Worm (Caenorhabditis elegans) whole organism, L4/young adult: ENCODE data around the gene ZC477.3.

Source experiments
- W03F9.2 ChIP-seq: fragments of 150-350 bp; optimal IDR thresholded peaks from 2 replicates; lab custom pipeline; 2014; ENCODE audit warnings: missing biosample characterization, missing genetic modification characterization
- dao-5 ChIP-seq: sonication (generic microtip); optimal IDR thresholded peaks from 2 replicates; lab custom pipeline; 2016; ENCODE audit warnings: missing genotype, missing genetic modification characterization, moderate library complexity, missing compliant biosample characterization
- him-1 ChIP-seq: sonication (generic microtip); optimal IDR thresholded peaks from 2 replicates; lab custom pipeline; 2016; ENCODE audit warnings: missing genotype, missing genetic modification reagents, missing genetic modification characterization, missing compliant biosample characterization

ZC477.3 gene

ce11 chrIV:7103211-7103679, at the start of gene ZC477.3, which contains the start of gene rde-8:
Gene ZC477.3 (plus strand): TSS chrIV:7103492.
Gene rde-8 (minus strand): TSS chrIV:7103261.
- peak; percentile 75 for TF ChIP-seq W03F9.2 (tag; lab: Kevin White, UChicago)
- TF ChIP-seq him-1 (tag; lab: Kevin White, UChicago): no peak

ce11 chrIV:7057677-7058076, 45.6 kb upstream of the ZC477.3 start, which contains the start of gene srx-50:
Gene srx-50 (plus strand): TSS chrIV:7057977.
- TF ChIP-seq W03F9.2 (tag; lab: Kevin White, UChicago) (no peak), dao-5 (tag; lab: Kevin White, UChicago) (no peak), him-1 (tag; lab: Kevin White, UChicago) (no peak)

ce11 chrIV:7062697-7063096, 40.6 kb upstream of the ZC477.3 start:
- TF ChIP-seq dao-5 (tag; lab: Kevin White, UChicago) (no peak), him-1 (tag; lab: Kevin White, UChicago) (no peak), W03F9.2 (tag; lab: Kevin White, UChicago) (no peak)

DNA sequence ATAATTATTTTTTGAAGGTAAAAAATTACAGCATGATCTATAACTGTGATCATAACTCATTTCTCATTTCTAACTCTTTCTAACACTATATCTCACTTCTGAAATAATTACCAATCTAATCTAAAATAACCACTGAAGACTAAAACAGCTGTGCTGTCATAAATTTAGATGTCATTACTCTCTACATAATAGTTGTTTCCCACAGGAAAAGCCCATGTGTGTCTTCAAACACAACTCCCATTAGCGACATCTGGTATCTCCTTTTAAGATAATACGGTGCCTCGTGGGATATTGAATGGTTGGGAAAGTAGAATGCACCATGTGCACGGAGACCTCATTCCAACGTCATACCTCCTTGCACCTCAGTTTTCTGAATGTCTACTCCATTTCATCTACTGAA, 38.3 kb upstream of the ZC477.3 start, which contains the start of gene Y43B11AL.1:
TSS of gene Y43B11AL.1 (plus strand) at position 301 of the 400 bp plus-strand sequence.
- TF ChIP-seq dao-5 (tag; lab: Kevin White, UChicago) (no peak), him-1 (tag; lab: Kevin White, UChicago) (no peak), W03F9.2 (tag; lab: Kevin White, UChicago) (no peak)

- no peak for TF ChIP-seq him-1 (tag; lab: Kevin White, UChicago)
- no peak for TF ChIP-seq W03F9.2 (tag; lab: Kevin White, UChicago)
- no peak for TF ChIP-seq dao-5 (tag; lab: Kevin White, UChicago)
These were observed 35.8 kb upstream of the ZC477.3 start for ce11 chrIV:7067446-7067845.

- TF ChIP-seq dao-5 (tag; lab: Kevin White, UChicago): no peak
- no peak for TF ChIP-seq him-1 (tag; lab: Kevin White, UChicago)
- TF ChIP-seq W03F9.2 (tag; lab: Kevin White, UChicago): no peak
These were observed 31.2 kb upstream of the ZC477.3 start, which contains the start of gene srg-48 for ce11 chrIV:7072110-7072509. Gene srg-48 (plus strand): TSS chrIV:7072410.

- TF ChIP-seq dao-5 (tag; lab: Kevin White, UChicago) (no peak), W03F9.2 (tag; lab: Kevin White, UChicago) (no peak), him-1 (tag; lab: Kevin White, UChicago) (no peak)
These were observed 28.2 kb upstream of the ZC477.3 start, which contains the start of gene srg-50 for ce11 chrIV:7075063-7075462. Gene srg-50 (minus strand): TSS chrIV:7075163.

ce11 chrIV:7081214-7081613, 22.1 kb upstream of the ZC477.3 start, which contains the start of gene Y43B11AR.1:
Gene Y43B11AR.1 (plus strand): TSS chrIV:7081514.
- TF ChIP-seq W03F9.2 (tag; lab: Kevin White, UChicago) (no peak), him-1 (tag; lab: Kevin White, UChicago) (no peak), dao-5 (tag; lab: Kevin White, UChicago) (no peak)

DNA sequence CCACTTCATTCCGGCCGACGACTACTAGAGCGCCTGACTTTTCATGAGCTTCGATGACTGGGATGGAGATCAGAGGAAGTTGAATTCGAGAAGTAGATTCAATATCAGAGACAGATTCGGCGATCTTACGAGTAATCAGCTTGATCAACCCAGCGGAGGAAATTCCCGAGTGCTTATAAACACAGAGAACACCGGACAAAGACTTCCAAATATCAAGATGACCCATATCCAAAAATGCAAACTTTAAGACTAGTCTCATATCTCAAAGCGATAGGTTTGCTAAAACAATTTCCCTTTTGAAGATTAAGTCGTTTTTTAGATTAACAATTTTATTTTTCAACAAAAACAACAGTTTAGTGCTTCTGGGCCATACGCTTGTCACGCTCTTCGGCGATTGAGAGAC, 19.9 kb upstream of the ZC477.3 start, which contains the start of gene Y43B11AR.3:
TSS of gene Y43B11AR.3 (minus strand) at position 335 of the 403 bp plus-strand sequence.
- TF ChIP-seq W03F9.2 (tag; lab: Kevin White, UChicago) (peak; percentile 3), him-1 (tag; lab: Kevin White, UChicago) (no peak), dao-5 (tag; lab: Kevin White, UChicago) (peak; percentile 62)

DNA sequence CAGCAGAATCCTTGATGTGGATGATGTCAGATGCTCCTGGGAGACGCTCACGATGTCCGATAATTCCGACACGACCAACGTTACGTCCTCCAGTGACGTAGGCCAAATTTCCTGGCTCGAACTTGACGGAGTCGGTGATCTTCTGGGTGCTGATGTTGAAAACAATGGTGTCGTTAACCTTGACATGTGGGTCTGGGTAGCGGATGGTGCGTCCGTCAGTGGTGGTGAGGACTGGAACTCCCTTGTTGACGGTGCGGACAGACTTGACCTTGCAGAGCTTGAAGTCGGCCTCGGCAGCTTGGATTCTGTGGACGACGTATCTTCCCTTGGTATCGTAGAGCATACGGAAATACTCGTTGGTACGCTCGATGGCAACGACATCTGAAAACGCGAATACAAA, 19.3 kb upstream of the ZC477.3 start:
- no peak for TF ChIP-seq W03F9.2 (tag; lab: Kevin White, UChicago)
- TF ChIP-seq dao-5 (tag; lab: Kevin White, UChicago): no peak
- TF ChIP-seq him-1 (tag; lab: Kevin White, UChicago): no peak

DNA sequence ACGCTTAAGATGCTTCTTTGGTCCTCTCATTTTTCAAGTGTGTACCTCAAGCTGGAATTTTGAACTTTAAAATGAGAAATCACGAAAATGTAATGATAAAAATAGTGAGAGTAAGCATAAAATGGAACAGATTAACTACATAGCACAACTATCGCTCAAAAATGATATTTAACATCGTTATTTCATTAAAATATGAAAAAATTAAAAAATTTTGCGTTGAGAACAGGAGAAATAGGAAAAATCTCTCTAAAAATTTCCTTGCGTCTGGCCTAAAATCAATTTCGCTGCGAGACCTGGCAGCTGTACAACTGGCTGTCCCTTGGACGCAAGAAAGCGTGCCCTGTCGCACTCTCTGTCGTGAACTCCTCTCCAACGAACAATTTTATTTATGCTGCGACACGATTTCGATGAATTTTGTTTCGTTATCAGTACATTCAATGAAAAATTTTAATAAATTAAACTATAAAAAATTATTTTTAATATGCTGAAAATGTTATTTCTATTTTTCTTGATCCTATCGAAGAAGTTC, 18.6 kb upstream of the ZC477.3 start, which contains the start of gene rps-4:
TSS of gene rps-4 (minus strand) at position 51 of the 529 bp plus-strand sequence.
- peak; percentile 56 for TF ChIP-seq him-1 (tag; lab: Kevin White, UChicago)
- TF ChIP-seq dao-5 (tag; lab: Kevin White, UChicago): no peak
- TF ChIP-seq W03F9.2 (tag; lab: Kevin White, UChicago): peak; percentile 97

- no peak for TF ChIP-seq him-1 (tag; lab: Kevin White, UChicago)
- TF ChIP-seq dao-5 (tag; lab: Kevin White, UChicago): no peak
- no peak for TF ChIP-seq W03F9.2 (tag; lab: Kevin White, UChicago)
These were observed 9.0 kb upstream of the ZC477.3 start, which contains the start of gene deb-1 for ce11 chrIV:7094216-7094758. Gene deb-1 (minus strand): TSS chrIV:7094266.

DNA sequence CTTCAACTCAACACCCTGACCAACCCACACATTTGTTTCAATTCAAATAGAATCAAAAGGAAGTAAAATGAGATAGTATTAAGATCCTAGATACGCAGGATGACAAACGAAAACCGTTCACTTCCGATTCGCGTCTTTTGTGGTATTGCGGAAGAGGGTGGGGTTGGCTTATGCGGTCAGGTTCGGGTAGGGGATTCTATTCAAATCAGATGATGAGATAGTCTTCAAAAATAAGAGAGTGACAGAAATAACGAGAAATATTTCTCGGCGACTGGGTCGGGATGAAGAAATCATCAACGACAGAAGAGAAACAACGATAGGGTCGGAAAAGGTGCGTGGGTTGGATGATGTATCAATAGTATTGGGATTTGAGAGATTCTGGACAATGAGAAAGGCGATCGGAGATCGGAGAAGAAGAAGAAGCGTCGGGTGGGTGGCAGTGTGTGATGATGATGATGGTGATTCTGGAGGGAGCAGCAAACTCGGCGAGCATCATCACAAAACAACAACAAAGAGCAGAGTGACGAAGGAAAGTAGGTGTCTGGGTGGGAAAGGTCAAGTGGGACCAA, 7.8 kb upstream of the ZC477.3 start:
- TF ChIP-seq dao-5 (tag; lab: Kevin White, UChicago): no peak
- TF ChIP-seq W03F9.2 (tag; lab: Kevin White, UChicago): no peak
- TF ChIP-seq him-1 (tag; lab: Kevin White, UChicago): no peak
